Worm (Caenorhabditis elegans): ENCODE results near the gene M03F4.6.

The M03F4.6 gene

ce11 chrX:4971427-4971826 lies 2.3 kb upstream of the M03F4.6 start (continued):
- TF ChIP-seq mxl-1 (tag; optimal IDR thresholded peaks at IDR 0.05) (no peak), T07F8.4 (tag; optimal IDR thresholded peaks at IDR 0.05) (no peak), lin-54 (GFP tag; optimal IDR thresholded peaks at IDR 0.05) (no peak), cebp-1 (GFP tag; IDR thresholded peaks at IDR 0.05) (no peak), cebp-1 (tag; optimal IDR thresholded peaks at IDR 0.05) (peak; percentile 56), madf-10 (tag; optimal IDR thresholded peaks at IDR 0.05) (no peak), F57A8.1 (GFP tag; optimal IDR thresholded peaks at IDR 0.05) (no peak), pha-4 (tag; optimal IDR thresholded peaks at IDR 0.05) (no peak), tbp1 (GFP tag; optimal IDR thresholded peaks at IDR 0.05) (peak; percentile 17), mcd-1 (GFP tag; IDR thresholded peaks at IDR 0.05) (peak; percentile 40), ceh-58 (GFP tag; IDR thresholded peaks at IDR 0.05) (no peak), lir-1 (GFP tag; conservative IDR thresholded peaks at IDR 0.05) (0 out of 2 replicates have a peak, but pooled peaks have one; percentile 31), rcor-1 (GFP tag; IDR thresholded peaks at IDR 0.05) (no peak), gei-17 (GFP tag; optimal IDR thresholded peaks at IDR 0.05) (no peak), nfya-2 (GFP tag; IDR thresholded peaks at IDR 0.05) (no peak), somi-1 (GFP tag; optimal IDR thresholded peaks at IDR 0.05) (no peak), dox-1 (GFP tag; IDR thresholded peaks at IDR 0.05) (no peak), hsf-1 (GFP tag; IDR thresholded peaks at IDR 0.05) (no peak), nfyb-1 (GFP tag; IDR thresholded peaks at IDR 0.05) (peak; percentile 37), ztf-3 (GFP tag; optimal IDR thresholded peaks at IDR 0.05) (no peak), ekl-4 (GFP tag; IDR thresholded peaks at IDR 0.05) (no peak), lsy-27 (tag; optimal IDR thresholded peaks at IDR 0.05; ENCODE audit: borderline replicate concordance, insufficient read depth) (no peak), snpc-3.4 (tag; optimal IDR thresholded peaks at IDR 0.05) (no peak), lin-40 (tag; optimal IDR thresholded peaks at IDR 0.05) (no peak), zim-3 (tag; optimal IDR thresholded peaks at IDR 0.05) (no peak), Y79H2A.3 (GFP tag; conservative IDR thresholded peaks at IDR 0.05) (no peak), xnd-1 (tag; optimal IDR thresholded peaks at IDR 0.05) (no peak), ztf-18 (tag; optimal IDR thresholded peaks at IDR 0.05) (no peak), K11D2.4 (GFP tag; IDR thresholded peaks at IDR 0.05) (no peak), madf-6 (GFP tag; IDR thresholded peaks at IDR 0.05) (no peak), mes-4 (tag; optimal IDR thresholded peaks at IDR 0.05) (no peak), hmg-1.2 (GFP tag; IDR thresholded peaks at IDR 0.05) (peak; percentile 90), sptf-2 (GFP tag; optimal IDR thresholded peaks at IDR 0.05) (no peak), dpl-1 (GFP tag; optimal IDR thresholded peaks at IDR 0.05) (no peak), rpc-1 (optimal IDR thresholded peaks at IDR 0.05) (no peak), rpc-1 (tag; optimal IDR thresholded peaks at IDR 0.05) (no peak), F39B2.1 (GFP tag; IDR thresholded peaks at IDR 0.05) (no peak), attf-6 (GFP tag; IDR thresholded peaks at IDR 0.05) (no peak), aptf-2 (GFP tag; conservative IDR thresholded peaks at IDR 0.05) (no peak), ceh-79 (tag; optimal IDR thresholded peaks at IDR 0.05) (no peak), ccch-3 (GFP tag; optimal IDR thresholded peaks at IDR 0.05) (no peak), sdz-38 (tag; optimal IDR thresholded peaks at IDR 0.05) (no peak), ama-1 (optimal IDR thresholded peaks at IDR 0.05) (no peak), ama-1 (GFP tag; optimal IDR thresholded peaks at IDR 0.05) (no peak), hlh-12 (tag; optimal IDR thresholded peaks at IDR 0.05) (no peak), F57C9.4 (tag; optimal IDR thresholded peaks at IDR 0.05) (no peak), ceh-91 (GFP tag; IDR thresholded peaks at IDR 0.05) (no peak), lin-26 (GFP tag; IDR thresholded peaks at IDR 0.05) (peak; percentile 70; the same call in 1 of the 2 replicates), mel-28 (tag; optimal IDR thresholded peaks at IDR 0.05; ENCODE audit: borderline replicate concordance) (no peak), lsl-1 (GFP tag; optimal IDR thresholded peaks at IDR 0.05) (no peak), madf-8 (GFP tag; conservative IDR thresholded peaks at IDR 0.05) (no peak)

Measured in whole organism, young adult.